Worm (Caenorhabditis elegans) whole organism, L2 larva: ENCODE data around the gene rml-1.

Source experiments
- R02D3.7 ChIP-seq: fragments of 150-350 bp; optimal IDR thresholded peaks from 2 replicates; lab custom pipeline; 2014; ENCODE audit warnings: missing biosample characterization, missing genetic modification characterization
- Y55F3AM.14 ChIP-seq: fragments of 200-800 bp; sonication (Bioruptor generic); optimal IDR thresholded peaks from 2 replicates; lab custom pipeline; 2018; ENCODE audit warnings: mild to moderate bottlenecking, missing genetic modification characterization, missing compliant biosample characterization
- nhr-12 ChIP-seq: fragments of 150-350 bp; optimal IDR thresholded peaks from 2 replicates; lab custom pipeline; 2014; ENCODE audit warnings: missing biosample characterization, missing genetic modification characterization
- skn-1 ChIP-seq: sonication (generic microtip); optimal IDR thresholded peaks from 2 replicates; lab custom pipeline; 2017; ENCODE audit warnings: missing biosample characterization, missing genetic modification characterization
- snpc-4 ChIP-seq: fragments of 150-350 bp; optimal IDR thresholded peaks from 2 replicates; lab custom pipeline; 2014; ENCODE audit warnings: missing biosample characterization, missing genetic modification characterization
- ztf-1 ChIP-seq: fragments of 200-800 bp; sonication (Bioruptor generic); conservative IDR thresholded peaks from 2 replicates; pipeline ENCODE4 v1.3.6; 2022; ENCODE audit warnings: missing genetic modification characterization, missing compliant biosample characterization

- TF ChIP-seq ztf-1 (no peak), Y55F3AM.14 (GFP tag; lab: Kevin White, UChicago) (no peak), R02D3.7 (no peak), nhr-12 (tag; lab: Kevin White, UChicago) (no peak), snpc-4 (tag; lab: Kevin White, UChicago) (no peak), skn-1 (tag; lab: Kevin White, UChicago) (no peak)
These were observed 32.9 kb downstream of the rml-1 start, which contains the start of gene W06F12.3 for ce11 chrIII:13735008-13735407.
